Fruit fly (Drosophila melanogaster) whole organism, embryonic: ENCODE measurements around the gene Mis12.

Experiments used
- Bdp1 ChIP-seq: fragments of 200-800 bp; sonication (Bioruptor generic); optimal IDR thresholded peaks from 3 replicates; lab custom pipeline; 2016; ENCODE audit warnings: missing biosample characterization, missing genetic modification characterization
- CG10543 ChIP-seq: fragments of 200-800 bp; sonication (Bioruptor generic); optimal IDR thresholded peaks from 3 replicates; lab custom pipeline; 2017; ENCODE audit warnings: missing biosample characterization, mild to moderate bottlenecking, missing genetic modification characterization, moderate library complexity
- CG11247 ChIP-seq: fragments of 200-800 bp; sonication (Bioruptor generic); IDR thresholded peaks from 2 replicates; pipeline ENCODE4 v1.3.6; 2022; ENCODE audit warnings: missing biosample characterization, missing genetic modification characterization
- CG11456 ChIP-seq: fragments of 200-800 bp; sonication (Bioruptor generic); IDR thresholded peaks from 3 replicates; pipeline ENCODE4 v1.3.6; 2022; ENCODE audit warnings: missing biosample characterization, missing genetic modification characterization
- CG11560 ChIP-seq: fragments of 200-800 bp; sonication (Bioruptor generic); IDR thresholded peaks from 3 replicates; pipeline ENCODE4 v1.3.6; 2022; ENCODE audit warnings: missing biosample characterization, missing genetic modification characterization
- CG12219 ChIP-seq: fragments of 200-800 bp; sonication (Bioruptor generic); optimal IDR thresholded peaks from 3 replicates; lab custom pipeline; 2018; ENCODE audit warnings: missing biosample characterization, mild to moderate bottlenecking, missing genetic modification characterization
- CG14050 ChIP-seq: fragments of 200-800 bp; sonication (Bioruptor generic); IDR thresholded peaks from 3 replicates; pipeline ENCODE4 v1.3.6; 2022; ENCODE audit warnings: missing biosample characterization, missing genetic modification characterization
- CG15514 ChIP-seq: fragments of 200-800 bp; sonication (Bioruptor generic); optimal IDR thresholded peaks from 3 replicates; lab custom pipeline; 2017; ENCODE audit warnings: missing biosample characterization, missing genetic modification characterization, mild to moderate bottlenecking, moderate library complexity, missing genetic modification reagents
- CG17802 ChIP-seq: fragments of 200-800 bp; sonication (Bioruptor generic); optimal IDR thresholded peaks from 2 replicates; lab custom pipeline; 2018; ENCODE audit warnings: missing biosample characterization, mild to moderate bottlenecking, missing genetic modification characterization, moderate library complexity
- CG2678 ChIP-seq: fragments of 200-800 bp; sonication (Bioruptor generic); optimal IDR thresholded peaks from 3 replicates; lab custom pipeline; 2019; ENCODE audit warnings: missing biosample characterization, mild to moderate bottlenecking, missing genetic modification characterization, moderate library complexity
- CG30431 ChIP-seq: fragments of 200-800 bp; sonication (Bioruptor generic); optimal IDR thresholded peaks from 2 replicates; lab custom pipeline; 2017; ENCODE audit warnings: missing biosample characterization, missing genetic modification characterization
- CG34376 ChIP-seq: fragments of 200-800 bp; sonication (Bioruptor generic); optimal IDR thresholded peaks from 2 replicates; lab custom pipeline; 2018; ENCODE audit warnings: missing biosample characterization, mild to moderate bottlenecking, missing genetic modification characterization
- CG3726 ChIP-seq: fragments of 200-800 bp; sonication (Bioruptor generic); IDR thresholded peaks from 3 replicates; pipeline ENCODE4, ENCODE4 v1.3.6; 2022; ENCODE audit warnings: missing biosample characterization, missing genetic modification characterization
- CG3838 ChIP-seq: fragments of 200-800 bp; sonication (Bioruptor generic); optimal IDR thresholded peaks from 3 replicates; lab custom pipeline; 2016; ENCODE audit warnings: missing biosample characterization, missing genetic modification characterization
- CG4820 ChIP-seq: fragments of 200-800 bp; sonication (Bioruptor generic); optimal IDR thresholded peaks from 3 replicates; lab custom pipeline; 2016; ENCODE audit warnings: missing biosample characterization, missing genetic modification characterization
- CG5953 ChIP-seq: fragments of 200-800 bp; sonication (Bioruptor generic); IDR thresholded peaks from 2 replicates; pipeline ENCODE4 v1.3.6; 2022; ENCODE audit warnings: missing biosample characterization, missing genetic modification characterization
- CG6791 ChIP-seq: fragments of 200-800 bp; sonication (Bioruptor generic); IDR thresholded peaks from 3 replicates; pipeline ENCODE4 v1.3.6; 2022; ENCODE audit warnings: missing biosample characterization, missing genetic modification characterization; ENCODE audit not compliant: partially characterized antibody
- CTCF ChIP-seq: fragments of 200-800 bp; sonication (Bioruptor generic); optimal IDR thresholded peaks from 2 replicates; lab custom pipeline; 2017; ENCODE audit warnings: missing biosample characterization, mild to moderate bottlenecking, missing genetic modification characterization, moderate library complexity
- CrebB ChIP-seq: fragments of 200-800 bp; sonication (Bioruptor generic); optimal IDR thresholded peaks from 3 replicates; lab custom pipeline; 2018; ENCODE audit warnings: missing biosample characterization, mild to moderate bottlenecking, missing genetic modification characterization
- Elba2 ChIP-seq: fragments of 200-800 bp; sonication (Bioruptor generic); optimal IDR thresholded peaks from 3 replicates; lab custom pipeline; 2016; ENCODE audit warnings: missing biosample characterization, missing genetic modification characterization
- Ets65A ChIP-seq: fragments of 200-800 bp; sonication (Bioruptor generic); peaks from one replicate; lab custom pipeline; 2016; ENCODE audit warnings: missing biosample characterization, missing genetic modification characterization
- Gsc ChIP-seq: fragments of 200-800 bp; sonication (Bioruptor generic); IDR thresholded peaks from 2 replicates; pipeline ENCODE4 v1.3.6; 2022; ENCODE audit warnings: missing biosample characterization, missing genetic modification characterization
- H15 ChIP-seq: fragments of 200-800 bp; sonication (Bioruptor generic); IDR thresholded peaks from 3 replicates; pipeline ENCODE4 v1.3.6; 2022; ENCODE audit warnings: missing biosample characterization, missing genetic modification characterization
- Hr39 ChIP-seq: fragments of >200 bp; optimal IDR thresholded peaks from 2 replicates; lab custom pipeline; 2017
- Med ChIP-seq: fragments of 200-800 bp; sonication (Bioruptor generic); peaks from one replicate; lab custom pipeline; 2016; ENCODE audit warnings: missing biosample characterization, missing genetic modification characterization, mild to moderate bottlenecking, inconsistent platforms, moderate library complexity
- Myb ChIP-seq: fragments of 200-800 bp; sonication (Bioruptor generic); optimal IDR thresholded peaks from 2 replicates; lab custom pipeline; 2016; ENCODE audit warnings: missing biosample characterization, missing genetic modification characterization
- Six4 ChIP-seq: fragments of 200-800 bp; sonication (Bioruptor generic); optimal IDR thresholded peaks from 2 replicates; lab custom pipeline; 2016; ENCODE audit warnings: missing biosample characterization, missing genetic modification characterization
- Sry-δ ChIP-seq: fragments of 200-800 bp; sonication (Bioruptor generic); optimal IDR thresholded peaks from 2 replicates; lab custom pipeline; 2016; ENCODE audit warnings: missing biosample characterization, missing genetic modification characterization
- abd-A ChIP-seq: fragments of 200-800 bp; sonication (Bioruptor generic); optimal IDR thresholded peaks from 3 replicates; lab custom pipeline; 2019; ENCODE audit warnings: missing biosample characterization, mild to moderate bottlenecking, missing genetic modification characterization, moderate library complexity
- al ChIP-seq: fragments of 200-800 bp; sonication (Bioruptor generic); IDR thresholded peaks from 2 replicates; pipeline ENCODE4 v1.3.6; 2022; ENCODE audit warnings: missing biosample characterization, missing genetic modification characterization
- aop ChIP-seq: fragments of 200-800 bp; sonication (Bioruptor generic); IDR thresholded peaks from 2 replicates; pipeline ENCODE4 v1.3.6; 2022; ENCODE audit warnings: missing biosample characterization, missing genetic modification characterization
- chif ChIP-seq, 2 experiments: fragments of 200-800 bp; sonication (Bioruptor generic); optimal IDR thresholded peaks; 3 replicates each; lab custom pipeline; 2016; ENCODE audit warnings: missing biosample characterization in 2 of 2, missing genetic modification characterization in 2 of 2
- crp ChIP-seq, 2 experiments: fragments of 200-800 bp; sonication (Bioruptor generic); optimal IDR thresholded peaks; 2 replicates in 1 of 2; 3 replicates in 1 of 2; lab custom pipeline; 2017; ENCODE audit warnings: missing biosample characterization in 2 of 2, missing genetic modification characterization in 2 of 2, mild to moderate bottlenecking in 1 of 2, moderate library complexity in 1 of 2
- dysf ChIP-seq: fragments of 200-800 bp; sonication (Bioruptor generic); IDR thresholded peaks from 3 replicates; pipeline ENCODE4 v1.3.6; 2022; ENCODE audit warnings: missing biosample characterization, missing genetic modification characterization
- eve ChIP-seq, 2 experiments: fragments of >200 bp; optimal IDR thresholded peaks; 2 replicates each; lab custom pipeline; 2017; ENCODE audit warnings: missing biosample characterization in 2 of 2, missing genetic modification characterization in 2 of 2
- ewg ChIP-seq: fragments of 200-800 bp; sonication (Bioruptor generic); optimal IDR thresholded peaks from 3 replicates; lab custom pipeline; 2017; ENCODE audit warnings: mild to moderate bottlenecking, missing biosample characterization, missing genetic modification reagents, missing genetic modification characterization
- fu2 ChIP-seq: fragments of 200-800 bp; sonication (Bioruptor generic); optimal IDR thresholded peaks from 2 replicates; lab custom pipeline; 2016; ENCODE audit warnings: missing biosample characterization, missing genetic modification characterization
- gfzf ChIP-seq: fragments of 200-800 bp; sonication (Bioruptor generic); optimal IDR thresholded peaks from 2 replicates; lab custom pipeline; 2016; ENCODE audit warnings: missing biosample characterization, mild to moderate bottlenecking, missing genetic modification characterization, moderate library complexity
- h ChIP-seq: fragments of >200 bp; optimal IDR thresholded peaks from 2 replicates; lab custom pipeline; 2017
- hb ChIP-seq: fragments of 200-800 bp; sonication (Bioruptor generic); IDR thresholded peaks from 3 replicates; pipeline ENCODE4 v1.3.6; 2022; ENCODE audit warnings: missing biosample characterization, missing genetic modification characterization; ENCODE audit not compliant: partially characterized antibody
- jing ChIP-seq: fragments of 200-800 bp; sonication (Bioruptor generic); optimal IDR thresholded peaks from 2 replicates; lab custom pipeline; 2018; ENCODE audit warnings: missing biosample characterization, mild to moderate bottlenecking, missing genetic modification characterization
- klu ChIP-seq: fragments of 200-800 bp; sonication (Bioruptor generic); IDR thresholded peaks from 2 replicates; pipeline ENCODE4 v1.3.6; 2022; ENCODE audit warnings: missing biosample characterization, missing genetic modification characterization
- mam ChIP-seq: fragments of 200-800 bp; sonication (Bioruptor generic); optimal IDR thresholded peaks from 3 replicates; lab custom pipeline; 2016; ENCODE audit warnings: missing biosample characterization, missing genetic modification characterization
- pho ChIP-seq: fragments of 200-800 bp; sonication (Bioruptor generic); optimal IDR thresholded peaks from 2 replicates; lab custom pipeline; 2016; ENCODE audit warnings: missing biosample characterization, missing genetic modification characterization
- rib ChIP-seq: fragments of 200-800 bp; sonication (Bioruptor generic); IDR thresholded peaks from 2 replicates; pipeline ENCODE4 v1.3.6; 2022; ENCODE audit warnings: missing biosample characterization, missing genetic modification characterization
- sim ChIP-seq: fragments of 200-800 bp; sonication (Bioruptor generic); IDR thresholded peaks from 2 replicates; pipeline ENCODE4 v1.3.6; 2022; ENCODE audit warnings: missing biosample characterization, missing genetic modification characterization
- sob ChIP-seq: fragments of 200-800 bp; sonication (Bioruptor generic); IDR thresholded peaks from 2 replicates; pipeline ENCODE4 v1.3.6; 2022; ENCODE audit warnings: missing biosample characterization, missing genetic modification characterization
- stc ChIP-seq: fragments of 200-800 bp; sonication (Bioruptor generic); IDR thresholded peaks from 2 replicates; pipeline ENCODE4 v1.3.6; 2022; ENCODE audit warnings: missing biosample characterization, missing genetic modification characterization
- stwl ChIP-seq: fragments of 200-800 bp; sonication (Bioruptor generic); optimal IDR thresholded peaks from 3 replicates; lab custom pipeline; 2018; ENCODE audit warnings: missing biosample characterization, mild to moderate bottlenecking, missing genetic modification characterization, moderate library complexity
- tgo ChIP-seq: fragments of 200-800 bp; sonication (Bioruptor generic); IDR thresholded peaks from 3 replicates; pipeline ENCODE4 v1.3.6; 2022; ENCODE audit warnings: missing biosample characterization, missing genetic modification characterization
- ttk ChIP-seq: fragments of 200-800 bp; sonication (Bioruptor generic); IDR thresholded peaks from 2 replicates; pipeline ENCODE4 v2.1.2; 2022; ENCODE audit warnings: missing biosample characterization, missing genetic modification characterization
- unc-4 ChIP-seq: fragments of 200-800 bp; sonication (Bioruptor generic); IDR thresholded peaks from 2 replicates; pipeline ENCODE4 v1.3.6; 2022; ENCODE audit warnings: missing biosample characterization, missing genetic modification characterization; ENCODE audit not compliant: partially characterized antibody

Gene Mis12

DNA sequence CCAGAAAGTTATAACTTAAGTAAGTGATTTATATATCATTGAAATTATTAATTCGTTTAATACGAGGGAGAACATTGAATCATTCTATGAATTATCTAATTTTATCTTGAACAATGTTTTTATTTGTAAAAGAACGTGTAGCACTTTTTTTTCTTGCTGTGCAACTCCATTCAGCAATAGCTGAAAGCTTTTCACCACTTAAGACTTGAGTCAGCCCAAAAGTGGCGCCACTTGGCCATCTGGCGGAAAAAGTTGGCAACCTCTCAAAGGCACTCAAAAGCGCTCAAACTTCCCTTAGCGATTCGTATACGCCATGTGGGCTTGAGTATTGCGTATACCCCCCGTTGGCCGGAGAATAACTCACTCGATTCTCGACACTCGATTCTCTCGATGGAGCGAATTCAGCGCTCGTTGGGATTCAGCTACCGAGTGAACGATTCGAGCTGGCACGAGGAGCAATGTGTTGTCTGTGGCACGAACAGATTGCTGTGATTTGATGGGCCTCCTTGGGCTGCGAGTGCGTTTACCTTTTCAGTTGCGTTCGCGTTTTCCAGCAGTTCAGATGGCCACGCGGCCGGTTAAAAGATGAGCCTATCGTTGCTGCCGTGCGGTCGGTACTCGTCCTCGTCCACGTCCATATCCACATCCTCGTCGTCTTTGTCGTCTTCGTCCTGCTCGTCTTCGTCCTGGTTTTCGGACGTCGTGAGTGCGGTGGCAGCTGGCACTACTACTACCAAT is 44.9 kb upstream of the Mis12 start (continued):
- TF ChIP-seq dysf (GFP tag; lab: Robert Waterston, UW) (peak; percentile 59; the same call in 2 of the 3 replicates), aop (GFP tag; lab: Robert Waterston, UW) (no peak), Six4 (GFP tag; lab: Kevin White, UChicago) (no peak), jing (no peak), CG3726 (GFP tag; lab: Robert Waterston, UW) (0 out of 3 replicates have a peak, but pooled peaks have one; percentile 6), ttk (GFP tag; lab: Robert Waterston, UW) (peak; percentile 52), klu (GFP tag; lab: Robert Waterston, UW) (no peak), stc (GFP tag; lab: Robert Waterston, UW) (no peak), Med (GFP tag; lab: Kevin White, UChicago) (peak; percentile 90), Bdp1 (no peak), CG3838 (GFP tag; lab: Kevin White, UChicago) (no peak), CG5953 (0 out of 2 replicates have a peak, but pooled peaks have one; percentile 48), CG15514 (GFP tag; lab: Kevin White, UChicago) (peak; percentile 11), abd-A (peak; percentile 23), ewg (GFP tag; lab: Kevin White, UChicago) (no peak), CTCF (peak; percentile 93), CG34376 (GFP tag; lab: Kevin White, UChicago) (no peak), CG11247 (GFP tag; lab: Robert Waterston, UW) (peak; percentile 28; the same call in 1 of the 2 replicates), H15 (GFP tag; lab: Robert Waterston, UW) (peak; percentile 39; the same call in 1 of the 3 replicates), CG11560 (tag; lab: Robert Waterston, UW) (no peak), sim (GFP tag; lab: Robert Waterston, UW) (no peak), Gsc (GFP tag; lab: Robert Waterston, UW) (no peak), tgo (GFP tag; lab: Robert Waterston, UW) (peak; percentile 64; the same call in 2 of the 3 replicates), eve (GFP tag; optimal IDR thresholded peaks at IDR 0.05; lab: Kevin White, UChicago) (no peak), mam (GFP tag; lab: Kevin White, UChicago) (peak; percentile 24), hb (GFP tag; lab: Robert Waterston, UW) (no peak), Myb (GFP tag; lab: Kevin White, UChicago) (no peak), rib (GFP tag; lab: Robert Waterston, UW) (no peak), fu2 (no peak), CG12219 (peak; percentile 42), unc-4 (GFP tag; lab: Robert Waterston, UW) (no peak), Elba2 (GFP tag; lab: Kevin White, UChicago) (no peak), CG17802 (tag; lab: Kevin White, UChicago) (no peak), CrebB (no peak), CG6791 (no peak), Hr39 (lab: Kevin White, UChicago) (no peak), Ets65A (GFP tag; lab: Kevin White, UChicago) (no peak), CG30431 (no peak), stwl (tag; lab: Kevin White, UChicago) (no peak), CG10543 (GFP tag; lab: Kevin White, UChicago) (no peak), Sry-δ (GFP tag; lab: Kevin White, UChicago) (no peak), CG2678 (tag; lab: Kevin White, UChicago) (peak; percentile 16), crp (GFP tag; optimal IDR thresholded peaks at IDR 0.05; lab: Kevin White, UChicago) (no peak), h (lab: Kevin White, UChicago) (no peak), CG4820 (no peak), gfzf (GFP tag; lab: Kevin White, UChicago) (no peak), al (peak; percentile 51; the same call in 1 of the 2 replicates), CG11456 (GFP tag; lab: Robert Waterston, UW) (peak; percentile 81), CG14050 (GFP tag; lab: Robert Waterston, UW) (peak; percentile 61), pho (GFP tag; lab: Kevin White, UChicago) (no peak), chif (GFP tag; optimal IDR thresholded peaks at IDR 0.05; lab: Kevin White, UChicago) (no peak), sob (peak; percentile 69)
